Worm (Caenorhabditis elegans) whole organism, L2 larva: ENCODE measurements around the gene mtl-2.

Experiments
- C34F6.9 ChIP-seq: fragments of 150-350 bp; optimal IDR thresholded peaks from 2 replicates; lab custom pipeline; 2014; ENCODE audit warnings: missing biosample characterization, missing genetic modification characterization
- F13H6.1 ChIP-seq: sonication (generic microtip); optimal IDR thresholded peaks from 2 replicates; lab custom pipeline; 2016; ENCODE audit warnings: missing genetic modification characterization, missing compliant biosample characterization
- Y55F3AM.14 ChIP-seq: fragments of 200-800 bp; sonication (Bioruptor generic); optimal IDR thresholded peaks from 2 replicates; lab custom pipeline; 2018; ENCODE audit warnings: mild to moderate bottlenecking, missing genetic modification characterization, missing compliant biosample characterization
- alr-1 ChIP-seq: fragments of 150-350 bp; optimal IDR thresholded peaks from 2 replicates; lab custom pipeline; 2014; ENCODE audit warnings: missing biosample characterization, missing genetic modification characterization
- aly-2 ChIP-seq: fragments of 150-350 bp; optimal IDR thresholded peaks from 2 replicates; lab custom pipeline; 2014; ENCODE audit warnings: missing biosample characterization, missing genetic modification characterization
- blmp-1 ChIP-seq: sonication (generic microtip); optimal IDR thresholded peaks from 2 replicates; lab custom pipeline; 2017; ENCODE audit warnings: missing genetic modification characterization, mild to moderate bottlenecking, missing compliant biosample characterization, antibody characterized with exemption, moderate library complexity; ENCODE audit not compliant: insufficient read depth
- crh-2 ChIP-seq: sonication (generic microtip); optimal IDR thresholded peaks from 2 replicates; lab custom pipeline; 2017; ENCODE audit warnings: missing biosample characterization, missing genetic modification characterization
- dmd-4 ChIP-seq: sonication (generic microtip); optimal IDR thresholded peaks from 2 replicates; lab custom pipeline; 2017; ENCODE audit warnings: missing biosample characterization, missing genetic modification characterization
- egl-27 ChIP-seq: sonication (generic microtip); optimal IDR thresholded peaks from 3 replicates; lab custom pipeline; 2017; ENCODE audit warnings: missing biosample characterization, missing genetic modification reagents, missing genetic modification characterization
- elt-1 ChIP-seq: fragments of 150-350 bp; optimal IDR thresholded peaks from 2 replicates; lab custom pipeline; 2014; ENCODE audit warnings: missing biosample characterization, missing genetic modification characterization
- elt-3 ChIP-seq: sonication (generic microtip); optimal IDR thresholded peaks from 2 replicates; lab custom pipeline; 2017; ENCODE audit warnings: missing biosample characterization, missing genetic modification characterization
- fos-1 ChIP-seq: fragments of 150-350 bp; optimal IDR thresholded peaks from 2 replicates; lab custom pipeline; 2014; ENCODE audit warnings: missing biosample characterization, missing genetic modification characterization
- lsy-2 ChIP-seq, 2 experiments: fragments of 150-350 bp in 1 of 2; sonication (generic microtip) in 1 of 2; optimal IDR thresholded peaks; 2 replicates each; lab custom pipeline; 2014 to 2017; ENCODE audit warnings: missing biosample characterization in 2 of 2, missing genetic modification characterization in 2 of 2
- mab-5 ChIP-seq: fragments of 150-350 bp; optimal IDR thresholded peaks from 2 replicates; lab custom pipeline; 2014; ENCODE audit warnings: missing biosample characterization, missing genetic modification characterization
- nhr-11 ChIP-seq: fragments of 150-350 bp; optimal IDR thresholded peaks from 2 replicates; lab custom pipeline; 2014; ENCODE audit warnings: missing biosample characterization, missing genetic modification characterization
- nhr-129 ChIP-seq: fragments of 150-350 bp; optimal IDR thresholded peaks from 2 replicates; lab custom pipeline; 2014; ENCODE audit warnings: missing biosample characterization, missing genetic modification characterization
- nhr-21 ChIP-seq: fragments of 150-350 bp; optimal IDR thresholded peaks from 2 replicates; lab custom pipeline; 2014; ENCODE audit warnings: missing biosample characterization, missing genetic modification characterization
- nhr-23 ChIP-seq: fragments of 150-350 bp; optimal IDR thresholded peaks from 2 replicates; lab custom pipeline; 2014; ENCODE audit warnings: missing biosample characterization, missing genetic modification reagents, missing genetic modification characterization
- nhr-25 ChIP-seq: fragments of 150-350 bp; sonication (generic microtip); optimal IDR thresholded peaks from 3 replicates; lab custom pipeline; 2014; ENCODE audit warnings: missing biosample characterization, missing genetic modification characterization
- nhr-6 ChIP-seq: fragments of 150-350 bp; optimal IDR thresholded peaks from 2 replicates; lab custom pipeline; 2014; ENCODE audit warnings: missing biosample characterization, missing genetic modification characterization
- nhr-77 ChIP-seq: fragments of 150-350 bp; optimal IDR thresholded peaks from 2 replicates; lab custom pipeline; 2014; ENCODE audit warnings: missing biosample characterization, missing genetic modification characterization
- peb-1 ChIP-seq: fragments of 150-350 bp; optimal IDR thresholded peaks from 2 replicates; lab custom pipeline; 2014; ENCODE audit warnings: missing biosample characterization, missing genetic modification characterization
- sem-4 ChIP-seq: fragments of 150-350 bp; optimal IDR thresholded peaks from 2 replicates; lab custom pipeline; 2014; ENCODE audit warnings: missing biosample characterization, missing genetic modification reagents, missing genetic modification characterization
- sma-3 ChIP-seq: sonication (generic microtip); optimal IDR thresholded peaks from 2 replicates; lab custom pipeline; 2016; ENCODE audit warnings: missing genetic modification reagents, missing genetic modification characterization, missing compliant biosample characterization
- sma-9 ChIP-seq, 2 experiments: fragments of 150-350 bp in 1 of 2; sonication (generic microtip) in 1 of 2; optimal IDR thresholded peaks; 2 replicates each; lab custom pipeline; 2014 to 2016; ENCODE audit warnings: missing genetic modification characterization in 2 of 2, mild to moderate bottlenecking in 1 of 2, missing biosample characterization in 1 of 2, missing compliant biosample characterization in 1 of 2, missing genetic modification reagents in 1 of 2, moderate library complexity in 1 of 2
- unc-39 ChIP-seq: fragments of 150-350 bp; optimal IDR thresholded peaks from 2 replicates; lab custom pipeline; 2014; ENCODE audit warnings: missing biosample characterization, missing genetic modification characterization
- unc-55 ChIP-seq: fragments of 150-350 bp; sonication (generic microtip); optimal IDR thresholded peaks from 3 replicates; lab custom pipeline; 2014; ENCODE audit warnings: missing biosample characterization, missing genetic modification reagents, missing genetic modification characterization
- unc-62 ChIP-seq: fragments of 150-350 bp; optimal IDR thresholded peaks from 2 replicates; lab custom pipeline; 2014; ENCODE audit warnings: missing biosample characterization, missing genetic modification reagents, missing genetic modification characterization
- zag-1 ChIP-seq: fragments of 150-350 bp; optimal IDR thresholded peaks from 2 replicates; lab custom pipeline; 2014; ENCODE audit warnings: missing biosample characterization, missing genetic modification characterization
- ztf-1 ChIP-seq: fragments of 200-800 bp; sonication (Bioruptor generic); conservative IDR thresholded peaks from 2 replicates; pipeline ENCODE4 v1.3.6; 2022; ENCODE audit warnings: missing genetic modification characterization, missing compliant biosample characterization
- ztf-11 ChIP-seq: sonication (generic microtip); optimal IDR thresholded peaks from 2 replicates; lab custom pipeline; 2017; ENCODE audit warnings: missing biosample characterization, missing genetic modification characterization

The mtl-2 gene

DNA sequence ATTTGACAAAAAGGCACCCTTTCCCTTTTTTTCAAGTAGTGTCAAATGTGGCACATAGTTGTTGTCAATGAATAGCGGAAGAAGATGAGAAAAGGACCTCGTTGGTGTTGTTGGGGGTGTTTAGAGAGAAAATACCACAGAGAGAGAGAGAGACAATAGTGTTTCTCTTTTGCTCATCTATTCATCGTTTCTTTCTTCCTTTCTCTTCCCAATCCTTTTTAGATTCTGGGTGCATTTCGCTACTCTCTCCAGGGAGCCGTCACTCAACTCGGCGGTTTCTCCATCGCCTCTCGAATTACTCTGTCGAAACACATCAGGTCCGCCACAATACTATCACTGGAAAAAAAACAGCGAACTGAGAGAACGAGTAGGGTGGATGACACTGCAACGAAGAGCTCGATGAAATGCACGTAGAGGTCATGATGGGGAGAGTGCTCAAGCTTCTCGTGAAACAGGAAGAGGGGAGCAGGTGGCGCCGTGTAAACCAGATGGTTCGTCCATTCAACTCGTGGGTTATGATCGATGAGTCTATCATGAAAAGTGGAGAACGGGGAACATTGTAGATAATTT lies 14.8 kb downstream of the mtl-2 start:
- TF ChIP-seq sma-9 (GFP tag; optimal IDR thresholded peaks at IDR 0.05; lab: Kevin White, UChicago) (peak; percentile 1), sma-9 (tag; optimal IDR thresholded peaks at IDR 0.05; lab: Kevin White, UChicago) (no peak), zag-1 (peak; percentile 17), F13H6.1 (tag; lab: Kevin White, UChicago) (peak; percentile 34), lsy-2 (tag; optimal IDR thresholded peaks at IDR 0.05; lab: Kevin White, UChicago) (peak in 1 of 2 experiments; percentile 23), mab-5 (tag; lab: Kevin White, UChicago) (no peak), unc-55 (GFP tag; lab: Kevin White, UChicago) (peak; percentile 68), nhr-23 (tag; lab: Kevin White, UChicago) (no peak), nhr-129 (peak; percentile 76), dmd-4 (no peak)

DNA sequence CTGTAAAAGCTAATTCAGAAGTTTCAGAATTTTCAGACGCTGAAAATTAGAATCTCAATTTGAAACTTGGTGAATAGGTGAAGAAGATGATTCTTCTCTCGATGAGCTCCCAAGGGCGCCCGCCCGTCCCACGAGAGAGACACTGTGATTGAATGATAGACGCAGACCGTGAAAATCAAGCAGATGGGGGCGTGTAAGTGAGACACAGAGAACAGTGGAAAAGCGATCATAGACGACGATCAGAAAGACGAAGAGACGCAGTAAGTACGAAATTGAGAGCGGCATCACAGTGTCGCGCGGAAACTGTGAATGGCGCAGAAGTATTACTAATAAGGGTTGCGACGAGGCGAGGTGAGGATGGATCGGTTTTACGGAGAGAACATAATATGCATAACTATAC lies 16.1 kb downstream of the mtl-2 start:
- TF ChIP-seq nhr-129: peak; percentile 25
- peak; percentile 19 for TF ChIP-seq sma-9 (GFP tag; optimal IDR thresholded peaks at IDR 0.05; lab: Kevin White, UChicago)
- no peak for TF ChIP-seq sma-9 (tag; optimal IDR thresholded peaks at IDR 0.05; lab: Kevin White, UChicago)
- TF ChIP-seq F13H6.1 (tag; lab: Kevin White, UChicago): peak; percentile 21
- TF ChIP-seq ztf-1 (GFP tag; lab: Robert Waterston, UW): no peak
- peak; percentile 28 for TF ChIP-seq fos-1 (tag; lab: Kevin White, UChicago)
- no peak for TF ChIP-seq unc-39 (tag; lab: Kevin White, UChicago)

DNA sequence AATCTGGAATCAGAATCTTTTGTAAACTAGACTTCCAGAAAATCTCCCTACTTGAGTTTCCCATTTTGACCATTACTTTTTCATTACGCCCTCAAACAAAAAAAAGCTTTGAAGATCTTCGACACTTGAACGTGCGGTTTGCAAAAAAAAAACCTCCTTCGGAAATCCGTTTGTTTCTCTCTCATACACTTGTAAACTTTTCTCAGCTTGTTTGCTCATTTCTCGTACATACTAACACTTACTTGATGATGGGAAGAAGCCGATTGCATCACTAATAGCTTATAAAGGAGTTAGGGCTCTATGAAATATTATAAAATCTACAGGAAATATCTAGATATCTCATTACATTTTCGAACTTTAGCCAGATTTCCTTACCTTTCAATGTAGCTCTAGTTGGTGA lies 16.5 kb downstream of the mtl-2 start:
- TF ChIP-seq Y55F3AM.14 (GFP tag; lab: Kevin White, UChicago) (no peak), sem-4 (tag; lab: Kevin White, UChicago) (peak; percentile 26), nhr-6 (tag; lab: Kevin White, UChicago) (no peak), sma-9 (GFP tag; optimal IDR thresholded peaks at IDR 0.05; lab: Kevin White, UChicago) (no peak), sma-9 (tag; optimal IDR thresholded peaks at IDR 0.05; lab: Kevin White, UChicago) (no peak), fos-1 (tag; lab: Kevin White, UChicago) (no peak), C34F6.9 (tag; lab: Kevin White, UChicago) (no peak)
- TF ChIP-seq, all 48 proteins: peak for 1

DNA sequence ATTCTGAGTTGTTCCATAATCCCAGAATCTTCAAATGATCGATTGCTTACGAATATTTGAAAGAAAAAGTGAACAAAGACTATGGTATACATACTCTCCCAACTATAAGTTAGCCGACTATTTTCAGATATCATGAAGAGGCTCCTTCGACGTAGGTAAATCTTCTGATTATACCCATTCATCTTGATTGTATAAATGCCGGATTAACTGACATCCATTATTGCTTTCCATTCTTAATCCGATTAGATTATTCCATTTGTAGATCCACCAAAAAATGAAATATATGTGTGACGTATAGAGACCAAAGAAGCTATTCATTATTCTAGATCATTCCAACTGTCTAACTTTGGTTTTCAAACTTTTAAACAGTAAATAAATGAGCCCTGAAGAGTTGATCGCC lies 25.0 kb downstream of the mtl-2 start:
- TF ChIP-seq nhr-21 (tag; lab: Kevin White, UChicago) (peak; percentile 59), sma-3 (GFP tag; lab: Kevin White, UChicago) (no peak)

DNA sequence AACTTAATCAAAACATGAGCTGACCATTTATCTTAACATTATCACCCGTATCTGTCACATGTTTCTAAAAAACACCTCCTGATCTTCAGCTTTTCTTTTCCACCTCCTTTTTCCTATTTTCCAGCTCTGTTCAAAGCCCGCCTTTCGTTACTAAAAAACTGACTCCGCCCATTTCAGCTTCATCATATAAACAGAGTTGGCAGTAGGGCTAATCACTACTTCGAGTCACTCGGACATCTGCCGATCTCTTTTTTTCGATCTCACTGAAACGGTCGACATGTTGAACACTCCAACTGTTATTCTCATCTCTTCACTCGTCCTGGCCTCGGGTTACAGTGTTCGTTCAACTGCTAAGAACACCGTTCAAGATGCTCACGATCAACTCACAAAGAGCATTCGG lies 26.0 kb downstream of the mtl-2 start, which contains the start of gene droe-4:
Gene droe-4 (plus strand): TSS at position 172 of the 400 bp plus-strand sequence.
- TF ChIP-seq nhr-129: no peak
- TF ChIP-seq nhr-23 (tag; lab: Kevin White, UChicago): no peak
- TF ChIP-seq elt-3 (tag; lab: Kevin White, UChicago): no peak
- TF ChIP-seq aly-2 (tag; lab: Kevin White, UChicago): no peak
- no peak for TF ChIP-seq fos-1 (tag; lab: Kevin White, UChicago)
- TF ChIP-seq C34F6.9 (tag; lab: Kevin White, UChicago): no peak
- no peak for TF ChIP-seq crh-2 (tag; lab: Kevin White, UChicago)
- TF ChIP-seq lsy-2 (tag; optimal IDR thresholded peaks at IDR 0.05; lab: Kevin White, UChicago): no peak

DNA sequence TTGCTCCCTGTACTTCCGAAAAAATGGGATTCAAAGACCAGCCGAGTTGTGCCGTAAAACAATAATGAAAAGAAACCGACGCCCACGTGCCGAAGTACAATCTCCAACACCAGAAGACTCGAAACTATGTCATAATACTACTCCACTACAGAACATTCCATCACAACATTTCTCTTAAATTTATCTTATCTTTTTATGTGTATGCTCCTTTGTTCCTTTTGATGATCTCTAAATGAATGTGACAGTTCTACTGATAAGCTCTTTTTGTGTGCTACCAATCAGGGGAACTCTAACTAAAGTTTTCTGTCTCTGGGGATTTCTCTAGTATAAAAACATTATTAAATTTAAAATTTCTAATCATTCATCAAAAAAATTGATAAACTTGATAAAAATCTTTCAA lies 31.6 kb downstream of the mtl-2 start:
- TF ChIP-seq blmp-1 (tag; lab: Kevin White, UChicago): no peak
- TF ChIP-seq nhr-77 (tag; lab: Kevin White, UChicago): no peak
- TF ChIP-seq sma-3 (GFP tag; lab: Kevin White, UChicago): no peak
- no peak for TF ChIP-seq nhr-11 (tag; lab: Kevin White, UChicago)
- TF ChIP-seq ztf-11 (tag; lab: Kevin White, UChicago): no peak
- TF ChIP-seq fos-1 (tag; lab: Kevin White, UChicago): peak; percentile 71
- no peak for TF ChIP-seq alr-1 (tag; lab: Kevin White, UChicago)
- TF ChIP-seq crh-2 (tag; lab: Kevin White, UChicago): peak; percentile 32
- no peak for TF ChIP-seq unc-62
- no peak for TF ChIP-seq nhr-25 (tag; lab: Kevin White, UChicago)
- no peak for TF ChIP-seq elt-1 (tag; lab: Kevin White, UChicago)
- TF ChIP-seq peb-1 (tag; lab: Kevin White, UChicago): no peak
- no peak for TF ChIP-seq egl-27 (tag; lab: Kevin White, UChicago)
